Worm (Caenorhabditis elegans) whole organism, L1 larva: Measurements from ENCODE around the gene H20J04.4.

Source experiments
- aha-1 ChIP-seq: fragments of 150-350 bp; optimal IDR thresholded peaks from 2 replicates; lab custom pipeline; 2014; ENCODE audit warnings: missing biosample characterization, missing genetic modification characterization
- dpl-1 ChIP-seq, 3 experiments: fragments of 150-350 bp in 2 of 3; sonication (generic microtip) in 1 of 3; optimal IDR thresholded peaks; 2 replicates each; lab custom pipeline; 2014 to 2017; ENCODE audit warnings: missing biosample characterization in 3 of 3, missing genetic modification characterization in 3 of 3, missing genetic modification reagents in 3 of 3
- elt-3 ChIP-seq, 6 experiments: fragments of 150-350 bp in 1 of 6; sonication (generic microtip); optimal IDR thresholded peaks; 2 replicates each; lab custom pipeline; 2017 to 2018; ENCODE audit warnings: missing biosample characterization in 6 of 6, missing genetic modification characterization in 6 of 6, inconsistent platforms in 1 of 6
- fos-1 ChIP-seq: fragments of 150-350 bp; optimal IDR thresholded peaks from 2 replicates; lab custom pipeline; 2014; ENCODE audit warnings: missing biosample characterization, missing genetic modification characterization
- nhr-237 ChIP-seq: fragments of 150-350 bp; optimal IDR thresholded peaks from 2 replicates; lab custom pipeline; 2014; ENCODE audit warnings: missing biosample characterization, missing genetic modification characterization
- pqm-1 ChIP-seq: sonication (generic microtip); optimal IDR thresholded peaks from 3 replicates; lab custom pipeline; 2017; ENCODE audit warnings: missing biosample characterization, missing genetic modification characterization
- ztf-11 ChIP-seq, 2 experiments: sonication (generic microtip); optimal IDR thresholded peaks; 2 replicates each; lab custom pipeline; 2016 to 2017; ENCODE audit warnings: missing genetic modification characterization in 2 of 2, missing biosample characterization in 1 of 2, missing compliant biosample characterization in 1 of 2

DNA sequence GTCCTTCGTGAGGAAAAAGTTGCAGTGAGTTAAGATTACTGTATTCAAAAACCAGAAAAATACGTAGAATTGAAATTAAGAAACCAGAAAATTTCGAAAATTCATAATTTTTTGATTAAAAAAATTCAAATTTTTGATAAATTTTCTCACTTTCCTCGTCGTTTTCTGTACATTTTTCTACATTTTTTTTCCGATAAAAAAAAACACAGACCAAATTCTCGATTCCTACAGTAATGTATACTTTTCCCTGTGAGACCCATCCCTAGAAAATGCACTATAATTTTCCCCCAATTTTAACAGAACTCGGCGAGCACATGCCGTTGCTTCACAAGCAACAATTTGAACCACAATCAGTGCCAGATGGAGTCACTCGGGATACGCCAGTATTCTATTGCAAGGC is 11.1 kb downstream of the H20J04.4 start, which contains the start of gene athp-2:
- TF ChIP-seq pqm-1 (tag; lab: Kevin White, UChicago) (no peak), dpl-1 (GFP tag; optimal IDR thresholded peaks at IDR 0.05; lab: Kevin White, UChicago) (no peak), ztf-11 (tag; optimal IDR thresholded peaks at IDR 0.05; lab: Kevin White, UChicago) (no peak), nhr-237 (tag; lab: Kevin White, UChicago) (no peak), aha-1 (no peak), fos-1 (tag; lab: Kevin White, UChicago) (no peak), elt-3 (tag; optimal IDR thresholded peaks at IDR 0.05; lab: Kevin White, UChicago) (no peak)
